Worm (Caenorhabditis elegans) whole organism, L4/young adult: Measurements from ENCODE around the gene K10D11.6.

ENCODE experiments used
- W03F9.2 ChIP-seq: fragments of 150-350 bp; optimal IDR thresholded peaks from 2 replicates; lab custom pipeline; 2014; ENCODE audit warnings: missing biosample characterization, missing genetic modification characterization
- dao-5 ChIP-seq: sonication (generic microtip); optimal IDR thresholded peaks from 2 replicates; lab custom pipeline; 2016; ENCODE audit warnings: missing genotype, missing genetic modification characterization, moderate library complexity, missing compliant biosample characterization

DNA sequence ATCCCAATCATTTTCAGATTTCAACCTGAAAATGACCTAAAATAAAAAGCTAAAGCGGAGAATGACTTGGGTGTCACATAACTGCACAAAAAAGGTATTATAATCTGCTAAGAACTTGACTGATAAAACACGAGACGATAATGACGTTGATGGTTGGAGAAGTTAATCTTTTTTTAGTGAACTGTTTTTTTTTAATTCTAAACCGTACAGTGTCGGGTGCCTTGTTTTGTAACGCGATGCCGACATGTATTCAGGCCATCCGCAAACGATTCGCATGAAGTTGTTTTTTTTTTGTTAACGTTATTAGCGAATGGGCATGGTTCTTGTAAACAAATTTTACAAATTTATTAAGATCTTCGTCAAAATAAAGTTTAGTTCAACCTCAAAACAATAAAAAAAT lies at the start of gene K10D11.6:
- TF ChIP-seq W03F9.2 (tag; lab: Kevin White, UChicago) (no peak), dao-5 (no peak)
